Fruit fly (Drosophila melanogaster) Kc167 (cell line): Measurements from ENCODE around the gene Pdf.

ENCODE experiments used
- Myc ChIP-seq: fragments of >200 bp; optimal IDR thresholded peaks from 2 replicates; lab custom pipeline; 2017; ENCODE audit warnings: missing external identifiers
- Sin3A ChIP-seq: fragments of >200 bp; optimal IDR thresholded peaks from 2 replicates; lab custom pipeline; 2018; ENCODE audit warnings: missing external identifiers
- h ChIP-seq: fragments of >200 bp; optimal IDR thresholded peaks from 3 replicates; lab custom pipeline; 2018; ENCODE audit warnings: missing external identifiers
- insv ChIP-seq: fragments of >200 bp; optimal IDR thresholded peaks from 3 replicates; lab custom pipeline; 2018; ENCODE audit warnings: missing external identifiers
- psq ChIP-seq: fragments of >200 bp; optimal IDR thresholded peaks from 2 replicates; lab custom pipeline; 2017; ENCODE audit warnings: missing external identifiers
- ttk ChIP-seq: sonication (Bioruptor generic); optimal IDR thresholded peaks from 2 replicates; lab custom pipeline; 2017; ENCODE audit warnings: missing external identifiers

DNA sequence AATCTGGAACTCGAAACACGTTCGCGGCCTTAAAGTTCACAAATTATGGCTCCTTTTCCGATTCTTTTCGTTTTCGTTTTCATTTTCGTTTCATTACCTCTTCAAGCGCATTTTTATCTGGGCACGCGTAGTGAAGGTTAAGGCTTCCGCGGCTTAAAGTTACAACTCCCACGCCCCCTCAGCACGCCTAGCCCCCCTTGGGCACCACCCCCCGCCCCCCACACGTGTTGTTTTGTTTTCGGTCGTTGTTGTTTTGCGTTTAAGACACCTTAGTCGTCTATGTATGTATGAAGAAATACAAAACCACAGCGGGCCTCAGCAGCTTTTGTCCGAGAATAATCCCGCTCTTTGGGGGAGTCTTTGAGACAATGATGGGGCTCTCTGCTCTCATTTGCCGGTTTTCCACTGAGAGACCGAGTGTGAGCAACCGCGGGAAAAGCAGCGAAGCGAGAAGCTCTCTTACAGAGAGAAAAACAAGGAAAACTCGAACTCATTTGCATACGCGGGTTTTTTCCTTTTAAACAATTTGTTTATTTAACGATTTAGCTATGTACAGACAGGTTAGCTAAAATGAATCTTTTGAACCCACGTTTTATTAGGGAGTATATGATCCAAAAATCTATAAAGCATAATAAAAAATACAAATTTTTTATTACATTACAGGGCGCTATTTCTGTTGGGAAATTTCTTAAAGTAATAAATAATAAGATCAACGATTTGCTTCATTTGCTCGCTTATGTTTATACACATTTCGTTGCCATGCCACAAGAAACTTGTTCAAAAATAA, 6.4 kb upstream of the Pdf start:
- no peak for TF ChIP-seq psq (lab: Kevin White, UChicago)
- TF ChIP-seq h (lab: Kevin White, UChicago), result no peak
- TF ChIP-seq ttk (lab: Kevin White, UChicago), result no peak
- TF ChIP-seq Myc (lab: Kevin White, UChicago), result no peak
- no peak for TF ChIP-seq insv (lab: Kevin White, UChicago)
- no peak for TF ChIP-seq Sin3A
